Worm (Caenorhabditis elegans) whole organism, L1 larva: ENCODE results near the gene C35A11.2.
A peak's percentile ranks its signal among the peaks of the same experiment; 100 is the strongest.

Experiments
- C34B4.2 ChIP-seq: sonication (generic microtip); optimal IDR thresholded peaks from 2 replicates; lab custom pipeline; 2017; ENCODE audit warnings: mild to moderate bottlenecking, missing genetic modification characterization, missing compliant biosample characterization
- F16B12.6 ChIP-seq: fragments of 150-350 bp; optimal IDR thresholded peaks from 2 replicates; lab custom pipeline; 2014; ENCODE audit warnings: missing biosample characterization, missing genetic modification characterization
- alr-1 ChIP-seq: fragments of 200-800 bp; sonication (Bioruptor generic); optimal IDR thresholded peaks from 2 replicates; lab custom pipeline; 2018; ENCODE audit warnings: borderline replicate concordance, mild to moderate bottlenecking, missing genetic modification characterization, missing compliant biosample characterization
- blmp-1 ChIP-seq: fragments of 150-350 bp; optimal IDR thresholded peaks from 2 replicates; lab custom pipeline; 2014; ENCODE audit warnings: missing biosample characterization, missing genetic modification characterization
- ceh-8 ChIP-seq: fragments of 200-800 bp; sonication (Bioruptor generic); optimal IDR thresholded peaks from 2 replicates; lab custom pipeline; 2018; ENCODE audit warnings: mild to moderate bottlenecking, missing genetic modification characterization, moderate library complexity, missing compliant biosample characterization
- ceh-82 ChIP-seq, 3 experiments: fragments of 150-350 bp in 1 of 3; sonication (generic microtip) in 2 of 3; optimal IDR thresholded peaks; 2 replicates each; lab custom pipeline; 2014 to 2017; ENCODE audit warnings: missing biosample characterization in 3 of 3, missing genetic modification characterization in 3 of 3
- ces-1 ChIP-seq: fragments of 150-350 bp; optimal IDR thresholded peaks from 2 replicates; lab custom pipeline; 2014; ENCODE audit warnings: missing biosample characterization, missing genetic modification reagents, missing genetic modification characterization
- efl-1 ChIP-seq, 4 experiments: fragments of 150-350 bp; optimal IDR thresholded peaks in 3 of 4; peaks in 1 of 4; 1 replicate in 1 of 4; 2 replicates in 3 of 4; lab custom pipeline; 2014; ENCODE audit warnings: missing biosample characterization in 2 of 4, missing genetic modification characterization in 2 of 4, missing genetic modification reagents in 2 of 4
- elt-3 ChIP-seq, 6 experiments: fragments of 150-350 bp in 1 of 6; sonication (generic microtip); optimal IDR thresholded peaks; 2 replicates each; lab custom pipeline; 2017 to 2018; ENCODE audit warnings: missing biosample characterization in 6 of 6, missing genetic modification characterization in 6 of 6, inconsistent platforms in 1 of 6
- fkh-8 ChIP-seq: sonication (generic microtip); optimal IDR thresholded peaks from 2 replicates; lab custom pipeline; 2016; ENCODE audit warnings: mild to moderate bottlenecking, missing genetic modification characterization, missing compliant biosample characterization
- hlh-4 ChIP-seq: sonication (generic microtip); optimal IDR thresholded peaks from 2 replicates; lab custom pipeline; 2016; ENCODE audit warnings: mild to moderate bottlenecking, missing genetic modification characterization, missing compliant biosample characterization
- lin-39 ChIP-seq: fragments of 150-350 bp; optimal IDR thresholded peaks from 2 replicates; lab custom pipeline; 2014; ENCODE audit warnings: missing biosample characterization, missing genetic modification reagents, missing genetic modification characterization
- lsy-2 ChIP-seq, 2 experiments: fragments of 150-350 bp; optimal IDR thresholded peaks; 2 replicates each; lab custom pipeline; 2014; ENCODE audit warnings: missing biosample characterization in 2 of 2, missing genetic modification characterization in 2 of 2
- mep-1 ChIP-seq: fragments of 150-350 bp; optimal IDR thresholded peaks from 2 replicates; lab custom pipeline; 2014; ENCODE audit warnings: missing biosample characterization, missing genetic modification characterization
- nhr-237 ChIP-seq: fragments of 150-350 bp; optimal IDR thresholded peaks from 2 replicates; lab custom pipeline; 2014; ENCODE audit warnings: missing biosample characterization, missing genetic modification characterization
- nhr-28 ChIP-seq: fragments of 150-350 bp; optimal IDR thresholded peaks from 2 replicates; lab custom pipeline; 2014; ENCODE audit warnings: missing biosample characterization, missing genetic modification characterization
- nhr-71 ChIP-seq: sonication (generic microtip); optimal IDR thresholded peaks from 2 replicates; lab custom pipeline; 2016; ENCODE audit warnings: mild to moderate bottlenecking, missing genetic modification characterization, moderate library complexity, missing compliant biosample characterization
- nhr-76 ChIP-seq: sonication (generic microtip); optimal IDR thresholded peaks from 2 replicates; lab custom pipeline; 2017; ENCODE audit warnings: missing biosample characterization, missing genetic modification characterization
- nhr-85 ChIP-seq: sonication (generic microtip); peaks from one replicate; lab custom pipeline; 2016; ENCODE audit warnings: missing genetic modification characterization, inconsistent platforms, missing compliant biosample characterization
- nhr-90 ChIP-seq: sonication (generic microtip); optimal IDR thresholded peaks from 2 replicates; lab custom pipeline; 2016; ENCODE audit warnings: mild to moderate bottlenecking, missing genetic modification characterization, missing compliant biosample characterization; ENCODE audit not compliant: poor library complexity
- pax-3 ChIP-seq: fragments of 200-800 bp; sonication (Bioruptor generic); optimal IDR thresholded peaks from 2 replicates; lab custom pipeline; 2018; ENCODE audit warnings: mild to moderate bottlenecking, missing genetic modification characterization, moderate library complexity, missing compliant biosample characterization
- rnt-1 ChIP-seq: sonication (generic microtip); optimal IDR thresholded peaks from 2 replicates; lab custom pipeline; 2016; ENCODE audit warnings: mild to moderate bottlenecking, missing genetic modification characterization, moderate library complexity, missing compliant biosample characterization
- skn-1 ChIP-seq: fragments of 150-350 bp; optimal IDR thresholded peaks from 2 replicates; lab custom pipeline; 2014; ENCODE audit warnings: missing biosample characterization, missing genetic modification characterization
- sup-37 ChIP-seq: fragments of 200-800 bp; sonication (Bioruptor generic); optimal IDR thresholded peaks from 2 replicates; lab custom pipeline; 2018; ENCODE audit warnings: mild to moderate bottlenecking, missing genetic modification characterization, missing compliant biosample characterization
- swsn-7 ChIP-seq: sonication (generic microtip); optimal IDR thresholded peaks from 2 replicates; lab custom pipeline; 2016; ENCODE audit warnings: missing genetic modification characterization, missing compliant biosample characterization
- tlp-1 ChIP-seq: fragments of 150-350 bp; optimal IDR thresholded peaks from 2 replicates; lab custom pipeline; 2014; ENCODE audit warnings: missing biosample characterization, missing genetic modification characterization
- unc-130 ChIP-seq: fragments of 150-350 bp; optimal IDR thresholded peaks from 2 replicates; lab custom pipeline; 2017; ENCODE audit warnings: missing biosample characterization, missing genetic modification characterization, inconsistent platforms
- unc-30 ChIP-seq: sonication (generic microtip); optimal IDR thresholded peaks from 2 replicates; lab custom pipeline; 2017; ENCODE audit warnings: missing biosample characterization, missing genetic modification characterization
- unc-62 ChIP-seq: fragments of 150-350 bp; optimal IDR thresholded peaks from 2 replicates; lab custom pipeline; 2014; ENCODE audit warnings: missing biosample characterization, missing genetic modification reagents, missing genetic modification characterization
- xbp-1 ChIP-seq: sonication (generic microtip); optimal IDR thresholded peaks from 2 replicates; lab custom pipeline; 2016; ENCODE audit warnings: missing genetic modification characterization, missing compliant biosample characterization
- ztf-4 ChIP-seq: fragments of 150-350 bp; optimal IDR thresholded peaks from 2 replicates; lab custom pipeline; 2014; ENCODE audit warnings: missing biosample characterization, missing genetic modification characterization

The C35A11.2 gene

DNA sequence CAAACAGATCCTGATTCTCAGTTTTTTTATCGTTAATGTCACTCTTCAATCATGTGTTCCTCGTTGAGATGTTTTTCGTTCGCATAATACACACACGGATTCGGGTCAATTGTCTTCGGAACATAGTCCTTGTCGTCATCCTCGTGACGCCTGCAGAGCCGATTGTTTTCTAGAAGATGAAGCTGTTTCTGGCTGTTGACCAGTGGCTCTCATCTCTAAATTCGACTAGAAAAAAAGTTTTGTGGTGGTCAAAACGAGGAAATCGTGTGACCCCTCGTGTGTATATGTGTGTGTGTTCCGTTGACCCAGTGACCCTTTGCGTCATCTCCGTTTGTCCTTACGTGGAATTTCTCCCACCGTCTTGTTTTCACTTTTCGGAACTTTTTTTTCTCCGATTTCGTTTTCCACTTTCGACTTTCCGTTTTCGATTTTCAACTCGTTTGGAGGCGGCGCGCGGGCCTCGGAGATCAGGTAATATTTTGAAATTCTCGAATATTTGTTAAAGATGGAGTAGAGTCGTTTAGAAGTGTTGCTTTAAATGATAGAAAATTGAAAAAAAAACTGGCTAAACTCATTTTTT, at the start of gene C35A11.2:
TSS of gene C35A11.2 (plus strand) at position 386 of the 580 bp plus-strand sequence.
- peak; percentile 96 for TF ChIP-seq blmp-1 (tag; lab: Kevin White, UChicago)
- TF ChIP-seq nhr-71 (tag; lab: Kevin White, UChicago): no peak
- no peak for TF ChIP-seq alr-1 (tag; lab: Kevin White, UChicago)
- no peak for TF ChIP-seq unc-130 (tag; lab: Kevin White, UChicago)
- no peak for TF ChIP-seq nhr-28 (tag; lab: Kevin White, UChicago)

DNA sequence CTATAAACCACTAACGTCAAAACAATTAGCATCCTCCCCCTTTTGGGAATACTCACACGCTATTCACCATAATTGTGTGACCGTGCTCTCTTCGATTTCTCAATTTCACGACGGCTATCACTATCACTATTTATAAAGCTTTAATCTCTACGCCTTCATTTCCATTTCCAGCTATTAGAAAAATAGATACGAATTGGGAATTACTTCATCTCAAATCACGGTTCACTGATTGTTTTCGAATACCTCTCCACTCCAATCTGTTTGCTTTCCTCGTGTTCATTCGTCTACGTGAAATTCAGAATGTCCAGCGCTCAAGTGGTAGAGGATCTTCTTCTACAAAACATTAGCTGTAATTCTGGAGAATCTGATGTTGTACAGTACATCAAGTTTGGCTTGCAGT, 49.2 kb upstream of the C35A11.2 start, which contains the start of gene srg-29:
TSS of gene srg-29 (plus strand) at position 301 of the 400 bp plus-strand sequence.
- TF ChIP-seq ceh-8 (GFP tag; lab: Kevin White, UChicago) (peak; percentile 3), mep-1 (tag; lab: Kevin White, UChicago) (no peak), efl-1 (optimal IDR thresholded peaks at IDR 0.05; lab: Kevin White, UChicago) (no peak), efl-1 (GFP tag; optimal IDR thresholded peaks at IDR 0.05 in 1 of 2; lab: Kevin White, UChicago) (peak in 1 of 2 experiments; percentile 15)

DNA sequence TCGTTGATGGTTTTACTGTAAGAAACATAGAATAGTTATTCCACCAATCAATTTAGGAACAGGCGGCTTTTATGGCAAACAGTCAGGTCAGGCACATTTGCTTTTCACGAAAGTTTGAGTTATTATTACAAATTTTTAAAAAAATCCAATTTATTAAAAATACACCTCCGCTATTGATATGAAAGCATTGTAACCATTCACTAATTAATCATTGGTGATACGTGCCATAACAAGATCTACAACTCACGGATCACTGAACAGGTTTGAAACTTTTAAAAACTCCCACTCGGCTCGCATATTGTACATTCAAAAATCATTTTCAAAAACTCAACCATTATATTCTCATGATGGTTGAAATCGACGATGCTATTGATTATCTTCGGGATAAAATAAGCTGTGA, 46.6 kb upstream of the C35A11.2 start, which contains the start of gene srg-27:
TSS of gene srg-27 (plus strand) at position 301 of the 400 bp plus-strand sequence.
- no peak for TF ChIP-seq ztf-4 (tag; lab: Kevin White, UChicago)
- no peak for TF ChIP-seq swsn-7 (tag; lab: Kevin White, UChicago)
- no peak for TF ChIP-seq lin-39
- TF ChIP-seq unc-130 (tag; lab: Kevin White, UChicago): no peak
- TF ChIP-seq fkh-8: no peak
- no peak for TF ChIP-seq unc-30
- TF ChIP-seq rnt-1 (tag; lab: Kevin White, UChicago): no peak
- TF ChIP-seq xbp-1 (tag; lab: Kevin White, UChicago): no peak
- TF ChIP-seq elt-3 (tag; optimal IDR thresholded peaks at IDR 0.05; lab: Kevin White, UChicago): no peak
- TF ChIP-seq ceh-82 (tag; optimal IDR thresholded peaks at IDR 0.05; lab: Kevin White, UChicago): no peak

DNA sequence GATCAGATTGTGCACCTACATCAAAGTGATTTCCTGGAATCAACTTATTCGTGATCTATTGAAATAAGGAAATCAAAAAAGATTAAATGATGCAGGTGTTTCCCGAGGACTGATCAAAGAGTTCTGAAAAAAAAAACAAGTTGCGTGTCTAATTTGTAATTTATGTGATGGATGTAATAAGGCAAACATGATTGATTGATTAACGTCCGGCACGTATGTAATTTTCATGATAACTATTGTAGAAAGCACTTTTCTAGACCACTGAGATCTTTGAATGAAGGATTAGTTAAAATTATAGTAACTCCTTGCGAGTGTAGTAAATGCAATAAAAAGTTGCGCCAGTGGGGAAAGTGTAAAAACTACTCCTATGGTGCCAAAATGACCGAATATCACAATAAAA, 40.7 kb upstream of the C35A11.2 start, which contains the start of gene srg-25:
TSS of gene srg-25 (minus strand) at position 101 of the 400 bp plus-strand sequence.
- TF ChIP-seq rnt-1 (tag; lab: Kevin White, UChicago) (no peak), fkh-8 (peak; percentile 17)

DNA sequence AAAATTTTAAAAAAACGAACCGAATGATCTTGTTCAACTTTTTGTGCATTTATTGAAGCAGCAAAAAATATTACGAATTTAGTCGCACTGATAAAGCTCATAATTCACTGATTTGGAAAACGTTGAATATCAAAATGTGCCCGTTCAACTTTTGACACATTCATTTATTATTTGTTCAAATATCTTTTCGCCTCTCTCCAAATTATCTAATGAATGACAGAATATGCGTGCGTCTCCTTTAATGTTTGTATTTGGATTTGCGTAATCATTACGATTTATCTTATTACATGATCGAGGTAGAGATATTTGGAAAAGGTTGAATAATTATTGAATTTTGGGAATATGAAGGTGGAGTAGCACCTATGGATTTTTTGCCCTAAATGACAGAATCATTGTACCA, 36.6 kb upstream of the C35A11.2 start, which contains the start of gene T09D3.3:
TSS of gene T09D3.3 (minus strand) at position 101 of the 400 bp plus-strand sequence.
- TF ChIP-seq nhr-90 (tag; lab: Kevin White, UChicago): no peak
- no peak for TF ChIP-seq C34B4.2 (tag; lab: Kevin White, UChicago)
- no peak for TF ChIP-seq tlp-1 (tag; lab: Kevin White, UChicago)
- TF ChIP-seq pax-3: no peak
- TF ChIP-seq nhr-237: no peak
- no peak for TF ChIP-seq swsn-7 (tag; lab: Kevin White, UChicago)
- TF ChIP-seq ces-1: no peak
- TF ChIP-seq unc-62 (GFP tag; lab: Kevin White, UChicago): no peak
- no peak for TF ChIP-seq alr-1 (tag; lab: Kevin White, UChicago)
- no peak for TF ChIP-seq nhr-76
- no peak for TF ChIP-seq lsy-2 (tag; optimal IDR thresholded peaks at IDR 0.05; lab: Kevin White, UChicago)
- no peak for TF ChIP-seq hlh-4 (tag; lab: Kevin White, UChicago)
- TF ChIP-seq nhr-85 (tag; lab: Kevin White, UChicago): no peak

DNA sequence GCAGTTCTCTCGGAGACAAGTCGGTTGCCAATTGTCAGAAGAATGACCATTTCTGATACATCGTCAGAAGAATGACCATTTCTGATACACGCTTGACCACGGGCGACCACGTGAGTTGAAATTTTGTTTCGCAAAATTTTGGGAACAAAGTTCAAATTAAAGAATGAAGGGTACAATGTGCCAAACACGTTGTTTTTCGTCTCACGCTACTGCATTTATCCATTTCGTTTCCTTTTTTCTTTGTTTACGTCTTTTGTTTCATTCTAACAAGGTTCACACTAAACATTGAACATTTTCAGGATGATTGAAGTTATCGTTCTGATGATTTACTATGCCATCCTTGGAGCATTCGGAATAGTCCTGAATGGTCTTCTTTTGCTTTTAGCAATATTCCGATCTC, 34.6 kb upstream of the C35A11.2 start, which contains the start of gene srd-9:
TSS of gene srd-9 (plus strand) at position 301 of the 400 bp plus-strand sequence.
- TF ChIP-seq fkh-8 (no peak), skn-1 (tag; lab: Kevin White, UChicago) (no peak), ztf-4 (tag; lab: Kevin White, UChicago) (no peak), F16B12.6 (no peak), sup-37 (no peak), nhr-237 (no peak), nhr-90 (tag; lab: Kevin White, UChicago) (no peak), efl-1 (optimal IDR thresholded peaks at IDR 0.05; lab: Kevin White, UChicago) (no peak), efl-1 (GFP tag; optimal IDR thresholded peaks at IDR 0.05 in 1 of 2; lab: Kevin White, UChicago) (no peak), ceh-8 (GFP tag; lab: Kevin White, UChicago) (no peak), xbp-1 (tag; lab: Kevin White, UChicago) (no peak)
